Fruit fly (Drosophila melanogaster) whole organism, wandering third instar larva: ENCODE measurements around the gene CG18810.

Source experiments
- CG32264 ChIP-seq: fragments of 200-800 bp; sonication (Bioruptor generic); optimal IDR thresholded peaks from 2 replicates; lab custom pipeline; 2016; ENCODE audit warnings: missing biosample characterization, missing genetic modification characterization
- CG9705 ChIP-seq: fragments of 200-800 bp; sonication (Bioruptor generic); optimal IDR thresholded peaks from 2 replicates; lab custom pipeline; 2018; ENCODE audit warnings: missing biosample characterization, mild to moderate bottlenecking, missing genetic modification characterization
- Dfd ChIP-seq: fragments of >200 bp; optimal IDR thresholded peaks from 2 replicates; lab custom pipeline; 2017; ENCODE audit warnings: missing biosample characterization, missing genetic modification characterization
- Dif ChIP-seq: fragments of 200-275, 200-300 bp; sonication (Bioruptor generic); optimal IDR thresholded peaks from 2 replicates; lab custom pipeline; 2018; ENCODE audit warnings: missing biosample characterization, missing genetic modification characterization; ENCODE audit not compliant: partially characterized antibody
- GATAd ChIP-seq: sonication (Bioruptor generic); optimal IDR thresholded peaks from 2 replicates; lab custom pipeline; 2016; ENCODE audit warnings: missing biosample characterization, missing genetic modification characterization
- HLH106 ChIP-seq: fragments of 200-800 bp; optimal IDR thresholded peaks from 3 replicates; lab custom pipeline; 2019; ENCODE audit warnings: missing biosample characterization, mild to moderate bottlenecking, missing genetic modification characterization, moderate library complexity
- Hnf4 ChIP-seq: fragments of 200-800 bp; sonication (Bioruptor generic); optimal IDR thresholded peaks from 2 replicates; lab custom pipeline; 2016; ENCODE audit warnings: missing biosample characterization, mild to moderate bottlenecking, missing genetic modification characterization
- Hr78 ChIP-seq: fragments of >200 bp; optimal IDR thresholded peaks from 2 replicates; lab custom pipeline; 2017; ENCODE audit warnings: missing biosample characterization, missing genetic modification characterization
- Hr83 ChIP-seq: fragments of 200-300 bp; sonication (Bioruptor generic); optimal IDR thresholded peaks from 2 replicates; lab custom pipeline; 2016; ENCODE audit warnings: missing biosample characterization, mild to moderate bottlenecking, missing genetic modification characterization, moderate library complexity; ENCODE audit not compliant: poor library complexity, severe bottlenecking
- Jra ChIP-seq: sonication (Bioruptor generic); optimal IDR thresholded peaks from 2 replicates; lab custom pipeline; 2016; ENCODE audit warnings: missing biosample characterization, missing genetic modification characterization
- Mio ChIP-seq: sonication (Bioruptor generic); optimal IDR thresholded peaks from 2 replicates; lab custom pipeline; 2016; ENCODE audit warnings: missing biosample characterization, missing genetic modification characterization
- Myc ChIP-seq: fragments of >200 bp; optimal IDR thresholded peaks from 2 replicates; lab custom pipeline; 2017
- OdsH ChIP-seq: fragments of 200-800 bp; sonication (Bioruptor generic); optimal IDR thresholded peaks from 2 replicates; lab custom pipeline; 2016; ENCODE audit warnings: missing biosample characterization, mild to moderate bottlenecking, missing genetic modification characterization
- Rel ChIP-seq, 2 experiments: fragments of 200-800 bp; sonication (Bioruptor generic) in 1 of 2; optimal IDR thresholded peaks; 2 replicates in 1 of 2; 3 replicates in 1 of 2; lab custom pipeline; 2016 to 2019; ENCODE audit warnings: mild to moderate bottlenecking in 2 of 2, missing biosample characterization in 2 of 2, missing genetic modification characterization in 2 of 2, moderate library complexity in 1 of 2
- Sp1 ChIP-seq: fragments of 200-800 bp; sonication (Bioruptor generic); optimal IDR thresholded peaks from 3 replicates; lab custom pipeline; 2019; ENCODE audit warnings: missing biosample characterization, mild to moderate bottlenecking, missing genetic modification characterization, moderate library complexity
- br ChIP-seq: fragments of 200-800 bp; sonication (Bioruptor generic); optimal IDR thresholded peaks from 2 replicates; lab custom pipeline; 2016; ENCODE audit warnings: missing biosample characterization, missing genetic modification characterization
- brk ChIP-seq: fragments of 200-800 bp; sonication (Bioruptor generic); optimal IDR thresholded peaks from 2 replicates; lab custom pipeline; 2016; ENCODE audit warnings: missing biosample characterization, mild to moderate bottlenecking, missing genetic modification characterization
- dl ChIP-seq, 2 experiments: fragments of 175-275, 200-275 bp in 1 of 2; fragments of 200-275 bp in 1 of 2; sonication (Bioruptor generic); optimal IDR thresholded peaks; lab custom pipeline; 2018; ENCODE audit warnings: mild to moderate bottlenecking in 2 of 2, missing biosample characterization in 2 of 2, missing genetic modification characterization in 2 of 2, moderate library complexity in 2 of 2; ENCODE audit not compliant: partially characterized antibody in 2 of 2, insufficient read depth in 1 of 2
- dmrt93B ChIP-seq: fragments of 200-800 bp; sonication (Bioruptor generic); optimal IDR thresholded peaks from 2 replicates; lab custom pipeline; 2018; ENCODE audit warnings: missing biosample characterization, mild to moderate bottlenecking, missing genetic modification characterization
- dsf ChIP-seq: sonication (Bioruptor generic); optimal IDR thresholded peaks from 2 replicates; lab custom pipeline; 2016; ENCODE audit warnings: missing biosample characterization, missing genetic modification characterization, borderline replicate concordance
- ey ChIP-seq: fragments of 200-800 bp; sonication (Bioruptor generic); optimal IDR thresholded peaks from 2 replicates; lab custom pipeline; 2016; ENCODE audit warnings: missing biosample characterization, missing genetic modification characterization
- foxo ChIP-seq, 2 experiments: fragments of 200-800 bp; sonication (Bioruptor generic); optimal IDR thresholded peaks; 2 replicates in 1 of 2; 3 replicates in 1 of 2; lab custom pipeline; 2016 to 2017; ENCODE audit warnings: missing biosample characterization in 2 of 2, missing genetic modification characterization in 2 of 2
- fru ChIP-seq: fragments of 200-800 bp; sonication (Bioruptor generic); optimal IDR thresholded peaks from 3 replicates; lab custom pipeline; 2016; ENCODE audit warnings: missing biosample characterization, mild to moderate bottlenecking, missing genetic modification characterization
- h ChIP-seq: fragments of 200-800 bp; sonication (Bioruptor generic); optimal IDR thresholded peaks from 3 replicates; lab custom pipeline; 2016; ENCODE audit warnings: missing biosample characterization, mild to moderate bottlenecking, missing genetic modification characterization
- jim ChIP-seq: fragments of 175-275, 200-325 bp; sonication (Bioruptor generic); optimal IDR thresholded peaks from 2 replicates; lab custom pipeline; 2016; ENCODE audit warnings: missing biosample characterization, mild to moderate bottlenecking, missing genetic modification characterization
- lola ChIP-seq: fragments of >200 bp; optimal IDR thresholded peaks from 2 replicates; lab custom pipeline; 2017; ENCODE audit warnings: missing biosample characterization, missing genetic modification characterization
- pan ChIP-seq: fragments of >200 bp; optimal IDR thresholded peaks from 2 replicates; lab custom pipeline; 2017
- psq ChIP-seq: fragments of 200-800 bp; sonication (Bioruptor generic); optimal IDR thresholded peaks from 3 replicates; lab custom pipeline; 2017; ENCODE audit warnings: missing biosample characterization, mild to moderate bottlenecking, missing genetic modification characterization, moderate library complexity
- rgr ChIP-seq: fragments of 200-800 bp; sonication (Bioruptor generic); optimal IDR thresholded peaks from 3 replicates; lab custom pipeline; 2016; ENCODE audit warnings: missing biosample characterization, mild to moderate bottlenecking, missing genetic modification characterization
- sage ChIP-seq: fragments of 200-800 bp; sonication (Bioruptor generic); optimal IDR thresholded peaks from 2 replicates; lab custom pipeline; 2016; ENCODE audit warnings: missing biosample characterization, mild to moderate bottlenecking, missing genetic modification characterization
- sv ChIP-seq: fragments of 200-800 bp; sonication (Bioruptor generic); optimal IDR thresholded peaks from 3 replicates; lab custom pipeline; 2016; ENCODE audit warnings: missing biosample characterization, missing genetic modification characterization
- usp ChIP-seq: fragments of >200 bp; optimal IDR thresholded peaks from 2 replicates; lab custom pipeline; 2017; ENCODE audit warnings: missing biosample characterization, missing genetic modification characterization
- woc ChIP-seq: sonication (Bioruptor generic); optimal IDR thresholded peaks from 2 replicates; lab custom pipeline; 2016; ENCODE audit warnings: missing biosample characterization, mild to moderate bottlenecking, missing genetic modification characterization

Gene CG18810

dm6 chr2L:20638413-20638812, 10.3 kb upstream of the CG18810 start:
- TF ChIP-seq h (GFP tag; lab: Kevin White, UChicago): peak; percentile 16
- peak; percentile 37 for TF ChIP-seq Dif
- TF ChIP-seq pan (lab: Kevin White, UChicago): no peak

dm6 chr2L:20639821-20640220, 8.9 kb upstream of the CG18810 start, which contains the start of gene CG31680:
Gene CG31680, plus strand, starts transcription at chr2L:20640121.
- TF ChIP-seq dsf (GFP tag; lab: Kevin White, UChicago) (no peak), woc (GFP tag; lab: Kevin White, UChicago) (no peak), dmrt93B (GFP tag; lab: Kevin White, UChicago) (no peak), GATAd (GFP tag; lab: Kevin White, UChicago) (no peak), Hnf4 (GFP tag; lab: Kevin White, UChicago) (no peak)
- TF ChIP-seq, all 38 proteins: peak for 0

- no peak for TF ChIP-seq Dfd (GFP tag; lab: Kevin White, UChicago)
- TF ChIP-seq HLH106 (tag; lab: Kevin White, UChicago): no peak
- TF ChIP-seq fru: no peak
- no peak for TF ChIP-seq jim (GFP tag; lab: Kevin White, UChicago)
- TF ChIP-seq rgr (GFP tag; lab: Kevin White, UChicago): no peak
- TF ChIP-seq CG32264 (GFP tag; lab: Kevin White, UChicago): no peak
- TF ChIP-seq Mio (GFP tag; lab: Kevin White, UChicago): no peak
- TF ChIP-seq lola (GFP tag; lab: Kevin White, UChicago): no peak
- no peak for TF ChIP-seq usp (GFP tag; lab: Kevin White, UChicago)
- TF ChIP-seq ey: no peak
- TF ChIP-seq h (GFP tag; lab: Kevin White, UChicago): no peak
- TF ChIP-seq Hr78 (GFP tag; lab: Kevin White, UChicago): no peak
- no peak for TF ChIP-seq Jra (GFP tag; lab: Kevin White, UChicago)
- no peak for TF ChIP-seq OdsH (GFP tag; lab: Kevin White, UChicago)
- TF ChIP-seq, all 38 proteins: peak for 0
Observed at dm6 chr2L:20640617-20641016, 8.1 kb upstream of the CG18810 start, which contains the start of gene Sfp38D. Gene Sfp38D, plus strand, starts transcription at chr2L:20640917.

- no peak for TF ChIP-seq CG9705 (GFP tag; lab: Kevin White, UChicago)
- TF ChIP-seq dsf (GFP tag; lab: Kevin White, UChicago): no peak
- TF ChIP-seq Hr83 (GFP tag; lab: Kevin White, UChicago): no peak
- no peak for TF ChIP-seq Hnf4 (GFP tag; lab: Kevin White, UChicago)
- no peak for TF ChIP-seq jim (GFP tag; lab: Kevin White, UChicago)
- TF ChIP-seq Dif: no peak
- no peak for TF ChIP-seq GATAd (GFP tag; lab: Kevin White, UChicago)
- TF ChIP-seq sv (GFP tag; lab: Kevin White, UChicago): no peak
- TF ChIP-seq lola (GFP tag; lab: Kevin White, UChicago): no peak
- no peak for TF ChIP-seq sage (GFP tag; lab: Kevin White, UChicago)
- TF ChIP-seq Jra (GFP tag; lab: Kevin White, UChicago): no peak
- TF ChIP-seq rgr (GFP tag; lab: Kevin White, UChicago): no peak
Observed at dm6 chr2L:20643144-20643543, 5.6 kb upstream of the CG18810 start, which contains the start of gene CG17470. Gene CG17470, minus strand, starts transcription at chr2L:20643244.

- TF ChIP-seq brk (GFP tag; lab: Kevin White, UChicago) (peak; percentile 92), GATAd (GFP tag; lab: Kevin White, UChicago) (peak; percentile 53), br (GFP tag; lab: Kevin White, UChicago) (peak; percentile 87), Dif (no peak), CG9705 (GFP tag; lab: Kevin White, UChicago) (peak; percentile 87), Myc (lab: Kevin White, UChicago) (peak; percentile 15), foxo (GFP tag; optimal IDR thresholded peaks at IDR 0.05; lab: Kevin White, UChicago) (peak in 1 of 2 experiments; percentile 95), Jra (GFP tag; lab: Kevin White, UChicago) (peak; percentile 80), lola (GFP tag; lab: Kevin White, UChicago) (no peak), ey (peak; percentile 88), dl (GFP tag; optimal IDR thresholded peaks at IDR 0.05; lab: Kevin White, UChicago; ENCODE audit: insufficient read depth in 1 of 2, partially characterized antibody in 2 of 2) (no peak), Hr78 (GFP tag; lab: Kevin White, UChicago) (no peak), Rel (GFP tag; optimal IDR thresholded peaks at IDR 0.05; lab: Kevin White, UChicago) (no peak), Rel (tag; optimal IDR thresholded peaks at IDR 0.05; lab: Kevin White, UChicago) (peak; percentile 68), OdsH (GFP tag; lab: Kevin White, UChicago) (peak; percentile 91), Sp1 (GFP tag; lab: Kevin White, UChicago) (peak; percentile 94), Dfd (GFP tag; lab: Kevin White, UChicago) (no peak), sage (GFP tag; lab: Kevin White, UChicago) (no peak), jim (GFP tag; lab: Kevin White, UChicago) (no peak), rgr (GFP tag; lab: Kevin White, UChicago) (peak; percentile 93), fru (peak; percentile 91), CG32264 (GFP tag; lab: Kevin White, UChicago) (peak; percentile 58), dsf (GFP tag; lab: Kevin White, UChicago) (peak; percentile 60), Hnf4 (GFP tag; lab: Kevin White, UChicago) (peak; percentile 82), woc (GFP tag; lab: Kevin White, UChicago) (peak; percentile 80), h (GFP tag; lab: Kevin White, UChicago) (peak; percentile 91), Mio (GFP tag; lab: Kevin White, UChicago) (peak; percentile 59), usp (GFP tag; lab: Kevin White, UChicago) (no peak), HLH106 (tag; lab: Kevin White, UChicago) (peak; percentile 95), sv (GFP tag; lab: Kevin White, UChicago) (peak; percentile 84), Hr83 (GFP tag; lab: Kevin White, UChicago) (peak; percentile 56), psq (peak; percentile 85)
Observed at dm6 chr2L:20645394-20645869, 3.3 kb upstream of the CG18810 start, which contains the start of the genes phr6-4 and CG2608. Gene phr6-4, minus strand, starts transcription at chr2L:20645791. Gene CG2608, plus strand, starts transcription at chr2L:20645822.
